Worm (Caenorhabditis elegans): ENCODE results near the gene F29B9.8.

F29B9.8 gene

ce11 chrIV:4656380-4656779, 8.9 kb downstream of the F29B9.8 start:
- no peak for TF ChIP-seq chd-7 (tag; optimal IDR thresholded peaks at IDR 0.05)
- TF ChIP-seq nhr-179 (tag; optimal IDR thresholded peaks at IDR 0.05): no peak
- no peak for TF ChIP-seq pha-4 (tag; optimal IDR thresholded peaks at IDR 0.05)
- no peak for TF ChIP-seq attf-5 (GFP tag; optimal IDR thresholded peaks at IDR 0.05)
- TF ChIP-seq Y53F4B.3 (GFP tag; IDR thresholded peaks at IDR 0.05): no peak
- peak; percentile 5; the same call in 1 of the 2 replicates for TF ChIP-seq zfh-2 (GFP tag; conservative IDR thresholded peaks at IDR 0.05)
- TF ChIP-seq madf-8 (GFP tag; conservative IDR thresholded peaks at IDR 0.05): no peak

- TF ChIP-seq madf-8 (GFP tag; conservative IDR thresholded peaks at IDR 0.05) (no peak), tbp1 (GFP tag; optimal IDR thresholded peaks at IDR 0.05) (no peak)
These were observed 10.4 kb downstream of the F29B9.8 start, which contains the start of gene col-111 for ce11 chrIV:4657874-4658273. Gene col-111, minus strand, starts transcription at chrIV:4657974.

- TF ChIP-seq lsl-1 (GFP tag; optimal IDR thresholded peaks at IDR 0.05) (peak; percentile 23), zfh-2 (GFP tag; conservative IDR thresholded peaks at IDR 0.05) (peak; percentile 50), madf-6 (GFP tag; IDR thresholded peaks at IDR 0.05) (peak; percentile 24; the same call in 1 of the 2 replicates), ztf-25 (GFP tag; IDR thresholded peaks at IDR 0.05) (0 out of 2 replicates have a peak, but pooled peaks have one; percentile 52), hsf-1 (GFP tag; IDR thresholded peaks at IDR 0.05) (peak; percentile 37; the same call in 1 of the 2 replicates), F37B4.10 (GFP tag; IDR thresholded peaks at IDR 0.05) (0 out of 2 replicates have a peak, but pooled peaks have one; percentile 84), C17E4.6 (GFP tag; IDR thresholded peaks at IDR 0.05) (peak; percentile 53; the same call in 1 of the 2 replicates), ceh-91 (GFP tag; IDR thresholded peaks at IDR 0.05) (peak; percentile 9; the same call in 1 of the 2 replicates), egrh-3 (GFP tag; IDR thresholded peaks at IDR 0.05) (peak; percentile 51; the same call in 1 of the 2 replicates), F33H1.4 (GFP tag; IDR thresholded peaks at IDR 0.05) (peak; percentile 70), ceh-100 (GFP tag; IDR thresholded peaks at IDR 0.05) (0 out of 2 replicates have a peak, but pooled peaks have one; percentile 10)
These were observed 11.2 kb downstream of the F29B9.8 start for ce11 chrIV:4658702-4659101.

- TF ChIP-seq nhr-179 (tag; optimal IDR thresholded peaks at IDR 0.05) (no peak), ceh-100 (GFP tag; IDR thresholded peaks at IDR 0.05) (peak; percentile 60), ama-1 (optimal IDR thresholded peaks at IDR 0.05) (peak; percentile 16), ama-1 (GFP tag; optimal IDR thresholded peaks at IDR 0.05) (no peak), snpc-4 (GFP tag; optimal IDR thresholded peaks at IDR 0.05) (peak; percentile 1), snpc-4 (tag; optimal IDR thresholded peaks at IDR 0.05) (no peak), madf-6 (GFP tag; IDR thresholded peaks at IDR 0.05) (peak; percentile 41; the same call in 1 of the 2 replicates), snpc-3.4 (tag; optimal IDR thresholded peaks at IDR 0.05) (peak; percentile 16), nfyb-1 (GFP tag; IDR thresholded peaks at IDR 0.05) (0 out of 2 replicates have a peak, but pooled peaks have one; percentile 31), efl-1 (GFP tag; optimal IDR thresholded peaks at IDR 0.05) (no peak), tlf-1 (GFP tag; optimal IDR thresholded peaks at IDR 0.05) (no peak), Y53G8AR.9 (GFP tag; conservative IDR thresholded peaks at IDR 0.05) (0 out of 2 replicates have a peak, but pooled peaks have one; percentile 35), T07F8.4 (tag; optimal IDR thresholded peaks at IDR 0.05) (no peak)
These were observed 11.8 kb downstream of the F29B9.8 start, which contains the start of gene mrps-21 for ce11 chrIV:4659277-4659676. Gene mrps-21, minus strand, starts transcription at chrIV:4659517.

- TF ChIP-seq bed-1 (GFP tag; IDR thresholded peaks at IDR 0.05) (no peak), nhr-90 (tag; optimal IDR thresholded peaks at IDR 0.05) (peak; percentile 17), egl-44 (GFP tag; IDR thresholded peaks at IDR 0.05) (peak; percentile 61; the same call in 1 of the 2 replicates), snpc-1.3 (tag; optimal IDR thresholded peaks at IDR 0.05; ENCODE audit: insufficient read depth) (peak; percentile 50), Y67H2A.10 (GFP tag; conservative IDR thresholded peaks at IDR 0.05) (0 out of 2 replicates have a peak, but pooled peaks have one; percentile 36), zim-3 (tag; optimal IDR thresholded peaks at IDR 0.05) (peak; percentile 54), mxl-1 (tag; optimal IDR thresholded peaks at IDR 0.05) (no peak), hlh-26 (GFP tag; conservative IDR thresholded peaks at IDR 0.05) (no peak), attf-6 (GFP tag; IDR thresholded peaks at IDR 0.05) (no peak), K11D2.4 (GFP tag; IDR thresholded peaks at IDR 0.05) (peak; percentile 80; the same call in 1 of the 2 replicates), T07F8.4 (tag; optimal IDR thresholded peaks at IDR 0.05) (peak; percentile 6), akir-1 (GFP tag; optimal IDR thresholded peaks at IDR 0.05) (peak; percentile 85), ceh-100 (GFP tag; IDR thresholded peaks at IDR 0.05) (peak; percentile 99), C17E4.6 (GFP tag; IDR thresholded peaks at IDR 0.05) (peak; percentile 82; the same call in 1 of the 2 replicates)
These were observed 12.9 kb downstream of the F29B9.8 start, which contains the start of the genes F29B9.11 and jmjd-1.2 for ce11 chrIV:4660151-4661041. Gene F29B9.11, minus strand, starts transcription at chrIV:4660201. Gene jmjd-1.2, plus strand, starts transcription at chrIV:4660991.
